Fruit fly (Drosophila melanogaster): ENCODE measurements around the gene CG43732.

The CG43732 gene

dm6 chr3R:18914594-18915275, 35.3 kb upstream of the CG43732 start, which contains the start of gene Xrp1 (continued):
- TF ChIP-seq tup (GFP tag; optimal IDR thresholded peaks at IDR 0.05), result no peak
- peak in 1 of 2 experiments; percentile 23 for TF ChIP-seq dpn (GFP tag; optimal IDR thresholded peaks at IDR 0.05)
- peak; percentile 16 for TF ChIP-seq HmgZ (tag; optimal IDR thresholded peaks at IDR 0.05)
- TF ChIP-seq CG1529 (GFP tag; optimal IDR thresholded peaks at IDR 0.05), result no peak
- peak; percentile 5 for TF ChIP-seq CG1603 (tag; optimal IDR thresholded peaks at IDR 0.05)
- TF ChIP-seq run (tag; optimal IDR thresholded peaks at IDR 0.05), result no peak
- TF ChIP-seq z (GFP tag; IDR thresholded peaks at IDR 0.05), result 0 out of 3 replicates have a peak, but pooled peaks have one; percentile 8
- peak; percentile 93 for TF ChIP-seq CG11504 (tag; optimal IDR thresholded peaks at IDR 0.05)
- peak; percentile 58; the same call in 1 of the 3 replicates for TF ChIP-seq CG6175 (GFP tag; IDR thresholded peaks at IDR 0.05)
- TF ChIP-seq vfl (GFP tag; optimal IDR thresholded peaks at IDR 0.05), result no peak
- TF ChIP-seq Nf-YC (tag; optimal IDR thresholded peaks at IDR 0.05), result no peak
- no peak for TF ChIP-seq cad (GFP tag; optimal IDR thresholded peaks at IDR 0.05)
- peak; percentile 10 for TF ChIP-seq B-H2 (GFP tag; optimal IDR thresholded peaks at IDR 0.05)
- peak; percentile 13 for TF ChIP-seq CG18599 (GFP tag; optimal IDR thresholded peaks at IDR 0.05)
- peak; percentile 11 for TF ChIP-seq CG15514 (GFP tag; optimal IDR thresholded peaks at IDR 0.05)
- TF ChIP-seq CG11085 (GFP tag; IDR thresholded peaks at IDR 0.05), result no peak
- no peak for TF ChIP-seq Bteb2 (GFP tag; optimal IDR thresholded peaks at IDR 0.05)
- TF ChIP-seq CG32532 (GFP tag; IDR thresholded peaks at IDR 0.05), result peak; percentile 43
- no peak for TF ChIP-seq CG17359 (tag; optimal IDR thresholded peaks at IDR 0.05)
- peak; percentile 81 for TF ChIP-seq D19A (tag; optimal IDR thresholded peaks at IDR 0.05)
- TF ChIP-seq amos (GFP tag; IDR thresholded peaks at IDR 0.05; ENCODE audit: partially characterized antibody), result no peak
- TF ChIP-seq CG16813 (GFP tag; IDR thresholded peaks at IDR 0.05; ENCODE audit: partially characterized antibody), result no peak
- no peak for TF ChIP-seq psq (GFP tag; optimal IDR thresholded peaks at IDR 0.05)
- TF ChIP-seq CG18619 (GFP tag; optimal IDR thresholded peaks at IDR 0.05), result peak; percentile 14
- no peak for TF ChIP-seq CG17361 (GFP tag; IDR thresholded peaks at IDR 0.05)
- TF ChIP-seq en (GFP tag; optimal IDR thresholded peaks at IDR 0.05), result no peak
- no peak for TF ChIP-seq slp2 (GFP tag; optimal IDR thresholded peaks at IDR 0.05)
- TF ChIP-seq Kr (GFP tag; optimal IDR thresholded peaks at IDR 0.05), result no peak
- no peak for TF ChIP-seq MTF-1 (GFP tag; optimal IDR thresholded peaks at IDR 0.05; ENCODE audit: borderline replicate concordance)
- no peak for TF ChIP-seq tgo (GFP tag; IDR thresholded peaks at IDR 0.05)
- no peak for TF ChIP-seq Sox102F (GFP tag; optimal IDR thresholded peaks at IDR 0.05)
- TF ChIP-seq Ets65A (GFP tag), result peak; percentile 60
- no peak for TF ChIP-seq CG2129 (GFP tag; IDR thresholded peaks at IDR 0.05; ENCODE audit: partially characterized antibody)
- TF ChIP-seq CG10267 (tag; optimal IDR thresholded peaks at IDR 0.05), result no peak
- TF ChIP-seq eyg (GFP tag; optimal IDR thresholded peaks at IDR 0.05), result no peak
- no peak for TF ChIP-seq wek (GFP tag; optimal IDR thresholded peaks at IDR 0.05)
- TF ChIP-seq jing (GFP tag; optimal IDR thresholded peaks at IDR 0.05), result no peak
- TF ChIP-seq exex (tag; optimal IDR thresholded peaks at IDR 0.05), result peak; percentile 2
- no peak for TF ChIP-seq ken (GFP tag; IDR thresholded peaks at IDR 0.05)
- no peak for TF ChIP-seq CG3995 (GFP tag; optimal IDR thresholded peaks at IDR 0.05)
- peak; percentile 47; the same call in 1 of the 2 replicates for TF ChIP-seq ranshi (GFP tag; IDR thresholded peaks at IDR 0.05)
- no peak for TF ChIP-seq Hmr (GFP tag; optimal IDR thresholded peaks at IDR 0.05)
- TF ChIP-seq CG14441 (GFP tag; IDR thresholded peaks at IDR 0.05), result peak; percentile 22; the same call in 1 of the 2 replicates
- no peak for TF ChIP-seq emc (GFP tag; optimal IDR thresholded peaks at IDR 0.05)
- TF ChIP-seq NK7.1 (GFP tag; optimal IDR thresholded peaks at IDR 0.05), result no peak
- TF ChIP-seq CG5245 (GFP tag; optimal IDR thresholded peaks at IDR 0.05), result no peak
- TF ChIP-seq CG16779 (GFP tag; IDR thresholded peaks at IDR 0.05), result no peak
- no peak for TF ChIP-seq wor (GFP tag; IDR thresholded peaks at IDR 0.05)
- no peak for TF ChIP-seq CG11560 (tag; IDR thresholded peaks at IDR 0.05)
- no peak for TF ChIP-seq CG9797 (GFP tag; optimal IDR thresholded peaks at IDR 0.05)
